Worm (Caenorhabditis elegans) whole organism, young adult: ENCODE data around the gene nhr-175.
A peak's percentile ranks its signal among the peaks of the same experiment; 100 is the strongest.

Source experiments
- B0336.3 ChIP-seq: fragments of 200-800 bp; sonication (Bioruptor generic); IDR thresholded peaks from 2 replicates; pipeline ENCODE4 v1.3.6; 2022; ENCODE audit warnings: missing genetic modification characterization, missing compliant biosample characterization
- F22D6.2 ChIP-seq: sonication (generic microtip); optimal IDR thresholded peaks from 2 replicates; lab custom pipeline; 2016; ENCODE audit warnings: mild to moderate bottlenecking, missing genetic modification characterization, missing compliant biosample characterization
- K11D2.4 ChIP-seq: fragments of 200-800 bp; sonication (Bioruptor generic); IDR thresholded peaks from 2 replicates; pipeline ENCODE4 v1.3.6; 2022; ENCODE audit warnings: missing genetic modification reagents, missing genetic modification characterization, missing compliant biosample characterization
- K12H6.12 ChIP-seq: fragments of 200-800 bp; sonication (Bioruptor generic); optimal IDR thresholded peaks from 2 replicates; lab custom pipeline; 2018; ENCODE audit warnings: mild to moderate bottlenecking, missing genetic modification characterization, missing compliant biosample characterization
- T07F8.4 ChIP-seq: sonication (generic microtip); optimal IDR thresholded peaks from 2 replicates; lab custom pipeline; 2016; ENCODE audit warnings: mild to moderate bottlenecking, missing genetic modification characterization, moderate library complexity, missing compliant biosample characterization
- Y67H2A.10 ChIP-seq: fragments of 200-800 bp; sonication (Bioruptor generic); conservative IDR thresholded peaks from 2 replicates; pipeline ENCODE4 v1.3.6; 2022; ENCODE audit warnings: missing genetic modification reagents, missing genetic modification characterization, missing compliant biosample characterization
- Y79H2A.3 ChIP-seq: fragments of 200-800 bp; sonication (Bioruptor generic); conservative IDR thresholded peaks from 2 replicates; pipeline ENCODE4 v1.3.6; 2022; ENCODE audit warnings: missing genetic modification reagents, missing genetic modification characterization, missing compliant biosample characterization
- ama-1 ChIP-seq, 3 experiments: fragments of 150-350 bp in 1 of 3; sonication (generic microtip) in 2 of 3; optimal IDR thresholded peaks; 2 replicates each; lab custom pipeline; 2014 to 2018; ENCODE audit warnings: missing biosample characterization in 2 of 3, missing genetic modification characterization in 2 of 3, missing genetic modification reagents in 2 of 3
- aptf-2 ChIP-seq: fragments of 200-800 bp; sonication (Bioruptor generic); conservative IDR thresholded peaks from 2 replicates; pipeline ENCODE4 v1.3.6; 2022; ENCODE audit warnings: missing genetic modification reagents, missing genetic modification characterization, missing compliant biosample characterization
- atf-7 ChIP-seq: sonication (generic microtip); optimal IDR thresholded peaks from 2 replicates; lab custom pipeline; 2017; ENCODE audit warnings: mild to moderate bottlenecking, missing genetic modification characterization, missing compliant biosample characterization
- attf-5 ChIP-seq: fragments of 200-800 bp; sonication (Bioruptor generic); optimal IDR thresholded peaks from 2 replicates; lab custom pipeline; 2018; ENCODE audit warnings: mild to moderate bottlenecking, missing genetic modification characterization, missing compliant biosample characterization
- bed-2 ChIP-seq: fragments of 200-800 bp; sonication (Bioruptor generic); IDR thresholded peaks from 2 replicates; pipeline ENCODE4 v1.3.6; 2022; ENCODE audit warnings: missing genetic modification reagents, missing genetic modification characterization, missing compliant biosample characterization
- ccch-3 ChIP-seq: fragments of 200-800 bp; sonication (Bioruptor generic); optimal IDR thresholded peaks from 2 replicates; lab custom pipeline; 2018; ENCODE audit warnings: mild to moderate bottlenecking, missing genetic modification characterization, missing compliant biosample characterization
- cebp-1 ChIP-seq, 2 experiments: fragments of 200-800 bp in 1 of 2; sonication (Bioruptor generic) in 1 of 2; sonication (generic microtip) in 1 of 2; IDR thresholded peaks in 1 of 2; optimal IDR thresholded peaks in 1 of 2; 2 replicates each; pipeline versions ENCODE4 v1.3.6 to Lab custom; 2017 to 2022; ENCODE audit warnings: missing compliant biosample characterization in 2 of 2, missing genetic modification characterization in 2 of 2, mild to moderate bottlenecking in 1 of 2, missing genetic modification reagents in 1 of 2, moderate library complexity in 1 of 2
- ceh-27 ChIP-seq: fragments of 200-800 bp; sonication (Bioruptor generic); optimal IDR thresholded peaks from 2 replicates; lab custom pipeline; 2018; ENCODE audit warnings: mild to moderate bottlenecking, missing genetic modification characterization, moderate library complexity, missing compliant biosample characterization
- ceh-40 ChIP-seq: fragments of 200-800 bp; sonication (Bioruptor generic); IDR thresholded peaks from 2 replicates; pipeline ENCODE4 v1.3.6; 2022; ENCODE audit warnings: missing genetic modification characterization, missing compliant biosample characterization
- chd-7 ChIP-seq: sonication (generic microtip); optimal IDR thresholded peaks from 2 replicates; lab custom pipeline; 2016; ENCODE audit warnings: mild to moderate bottlenecking, missing genetic modification characterization, moderate library complexity, missing compliant biosample characterization
- dpl-1 ChIP-seq: fragments of 150-350 bp; optimal IDR thresholded peaks from 2 replicates; lab custom pipeline; 2014; ENCODE audit warnings: missing biosample characterization, missing genetic modification reagents, missing genetic modification characterization
- egl-44 ChIP-seq: fragments of 200-800 bp; sonication (Bioruptor generic); IDR thresholded peaks from 2 replicates; pipeline ENCODE4 v1.3.6; 2022; ENCODE audit warnings: missing genetic modification reagents, missing genetic modification characterization, missing compliant biosample characterization
- gei-17 ChIP-seq: fragments of 200-800 bp; sonication (Bioruptor generic); optimal IDR thresholded peaks from 2 replicates; lab custom pipeline; 2018; ENCODE audit warnings: mild to moderate bottlenecking, missing genetic modification characterization, missing compliant biosample characterization
- hmg-1.2 ChIP-seq: fragments of 200-800 bp; sonication (Bioruptor generic); IDR thresholded peaks from 2 replicates; pipeline ENCODE4 v1.3.6; 2022; ENCODE audit warnings: missing genetic modification reagents, missing genetic modification characterization, missing compliant biosample characterization
- lag-1 ChIP-seq: fragments of 200-800 bp; sonication (Bioruptor generic); IDR thresholded peaks from 2 replicates; pipeline ENCODE4 v1.3.6; 2022; ENCODE audit warnings: missing genetic modification reagents, missing genetic modification characterization, missing compliant biosample characterization
- let-526 ChIP-seq: fragments of 200-800 bp; sonication (Bioruptor generic); IDR thresholded peaks from 2 replicates; pipeline ENCODE4 v1.3.6; 2022; ENCODE audit warnings: missing genetic modification reagents, missing genetic modification characterization, missing compliant biosample characterization
- let-607 ChIP-seq, 2 experiments: fragments of 200-800 bp in 1 of 2; sonication (Bioruptor generic) in 1 of 2; sonication (generic microtip) in 1 of 2; optimal IDR thresholded peaks; 2 replicates each; lab custom pipeline; 2016 to 2018; ENCODE audit warnings: mild to moderate bottlenecking in 2 of 2, missing compliant biosample characterization in 2 of 2, missing genetic modification characterization in 2 of 2, moderate library complexity in 2 of 2, missing genotype in 1 of 2
- madf-3 ChIP-seq: fragments of 200-800 bp; sonication (Bioruptor generic); IDR thresholded peaks from 2 replicates; pipeline ENCODE4 v1.3.6; 2022; ENCODE audit warnings: missing genetic modification reagents, missing genetic modification characterization, missing compliant biosample characterization
- madf-8 ChIP-seq: fragments of 200-800 bp; sonication (Bioruptor generic); conservative IDR thresholded peaks from 2 replicates; pipeline ENCODE4 v1.3.6; 2022; ENCODE audit warnings: missing genetic modification reagents, missing genetic modification characterization, missing compliant biosample characterization
- mes-4 ChIP-seq: sonication (generic microtip); optimal IDR thresholded peaks from 2 replicates; lab custom pipeline; 2016; ENCODE audit warnings: missing genotype, missing genetic modification characterization, missing compliant biosample characterization
- mxl-1 ChIP-seq: sonication (generic microtip); optimal IDR thresholded peaks from 2 replicates; lab custom pipeline; 2016; ENCODE audit warnings: missing genetic modification characterization, missing compliant biosample characterization
- nfya-1 ChIP-seq: sonication (generic microtip); optimal IDR thresholded peaks from 2 replicates; lab custom pipeline; 2017; ENCODE audit warnings: antibody characterized with exemption, missing compliant biosample characterization, missing genetic modification characterization, borderline replicate concordance; ENCODE audit not compliant: insufficient read depth
- nfya-2 ChIP-seq: fragments of 200-800 bp; sonication (Bioruptor generic); IDR thresholded peaks from 2 replicates; pipeline ENCODE4 v1.3.6; 2022; ENCODE audit warnings: missing genetic modification reagents, missing genetic modification characterization, missing compliant biosample characterization
- nfyb-1 ChIP-seq: fragments of 200-800 bp; sonication (Bioruptor generic); IDR thresholded peaks from 2 replicates; pipeline ENCODE4 v1.3.6; 2022; ENCODE audit warnings: missing genetic modification reagents, missing genetic modification characterization, missing compliant biosample characterization
- nhr-120 ChIP-seq: fragments of 200-800 bp; sonication (Bioruptor generic); IDR thresholded peaks from 2 replicates; pipeline ENCODE4 v1.3.6; 2022; ENCODE audit warnings: missing genetic modification characterization, missing compliant biosample characterization
- nhr-80 ChIP-seq: sonication (generic microtip); optimal IDR thresholded peaks from 2 replicates; lab custom pipeline; 2016; ENCODE audit warnings: missing genetic modification characterization, missing compliant biosample characterization
- pbrm-1 ChIP-seq: fragments of 200-800 bp; sonication (Bioruptor generic); IDR thresholded peaks from 2 replicates; pipeline ENCODE4 v1.3.6; 2022; ENCODE audit warnings: missing genetic modification reagents, missing genetic modification characterization, missing compliant biosample characterization
- pha-4 ChIP-seq: fragments of 150-350 bp; sonication (generic microtip); optimal IDR thresholded peaks from 2 replicates; lab custom pipeline; 2014; ENCODE audit warnings: missing biosample characterization, missing genetic modification reagents, missing genetic modification characterization
- rcor-1 ChIP-seq: fragments of 200-800 bp; sonication (Bioruptor generic); IDR thresholded peaks from 2 replicates; pipeline ENCODE4 v1.3.6; 2022; ENCODE audit warnings: missing genetic modification reagents, missing genetic modification characterization, missing compliant biosample characterization
- snpc-1.3 ChIP-seq: sonication (generic microtip); optimal IDR thresholded peaks from 2 replicates; lab custom pipeline; 2017; ENCODE audit warnings: missing genetic modification characterization, mild to moderate bottlenecking, missing compliant biosample characterization, antibody characterized with exemption, moderate library complexity, missing genotype, missing genetic modification reagents; ENCODE audit not compliant: insufficient read depth
- somi-1 ChIP-seq: fragments of 200-800 bp; sonication (Bioruptor generic); optimal IDR thresholded peaks from 2 replicates; lab custom pipeline; 2018; ENCODE audit warnings: mild to moderate bottlenecking, missing genetic modification characterization, missing compliant biosample characterization
- tlf-1 ChIP-seq: fragments of 200-800 bp; sonication (Bioruptor generic); optimal IDR thresholded peaks from 2 replicates; lab custom pipeline; 2018; ENCODE audit warnings: mild to moderate bottlenecking, missing genetic modification characterization, missing compliant biosample characterization
- unc-62 ChIP-seq: fragments of 150-350 bp; optimal IDR thresholded peaks from 2 replicates; lab custom pipeline; 2014; ENCODE audit warnings: missing biosample characterization, missing genetic modification reagents, missing genetic modification characterization
- ztf-3 ChIP-seq: fragments of 200-800 bp; sonication (Bioruptor generic); optimal IDR thresholded peaks from 2 replicates; lab custom pipeline; 2018; ENCODE audit warnings: mild to moderate bottlenecking, missing genetic modification characterization, missing compliant biosample characterization

Gene nhr-175

DNA sequence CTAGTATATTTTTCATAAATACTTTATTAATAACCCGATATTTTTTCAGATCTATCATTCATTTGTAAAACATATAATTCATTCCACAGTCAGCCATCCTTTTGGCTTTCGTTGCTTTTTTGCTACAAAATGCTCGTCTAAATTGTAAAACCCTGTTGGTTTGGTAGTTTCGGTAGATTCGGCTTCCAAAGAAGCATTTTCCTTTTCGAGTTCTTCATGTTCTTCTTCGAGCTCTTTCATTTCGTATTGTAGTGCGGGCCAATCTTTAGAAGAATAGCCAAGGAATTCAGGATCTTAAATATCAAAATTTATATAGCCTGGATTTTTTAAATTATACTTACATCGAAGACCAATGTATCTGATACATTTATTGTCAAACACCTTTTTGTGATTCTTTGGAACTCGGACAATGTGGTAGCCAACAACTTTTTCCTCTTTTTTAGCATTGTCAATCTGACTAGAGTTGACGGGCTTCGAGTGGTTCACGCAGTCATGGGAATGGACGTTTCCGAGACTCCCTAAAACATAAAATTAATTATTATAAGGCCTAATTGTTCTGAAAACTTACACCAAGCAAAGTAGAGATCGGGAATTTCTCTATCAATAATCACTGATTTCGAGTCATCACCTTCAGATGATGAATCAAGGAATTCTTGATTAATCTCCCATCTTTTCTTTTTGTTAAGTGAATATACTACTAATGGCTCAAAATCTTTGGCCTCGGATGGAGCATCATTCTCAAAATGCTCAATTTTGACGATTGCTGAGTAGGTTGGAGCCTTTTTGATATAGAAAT lies 41.8 kb downstream of the nhr-175 start (continued):
- TF ChIP-seq nfyb-1 (GFP tag; lab: Robert Waterston, UW) (peak; percentile 64), chd-7 (tag; lab: Kevin White, UChicago) (peak; percentile 38), ama-1 (optimal IDR thresholded peaks at IDR 0.05; lab: Kevin White, UChicago) (peak; percentile 53), ama-1 (GFP tag; optimal IDR thresholded peaks at IDR 0.05; lab: Kevin White, UChicago) (no peak), K11D2.4 (peak; percentile 45), lag-1 (no peak), madf-8 (GFP tag; lab: Robert Waterston, UW) (no peak), madf-3 (GFP tag; lab: Robert Waterston, UW) (0 out of 2 replicates have a peak, but pooled peaks have one; percentile 27), ztf-3 (GFP tag; lab: Kevin White, UChicago) (peak; percentile 41), Y79H2A.3 (GFP tag; lab: Robert Waterston, UW) (peak; percentile 6; the same call in 1 of the 2 replicates), aptf-2 (GFP tag; lab: Robert Waterston, UW) (0 out of 2 replicates have a peak, but pooled peaks have one; percentile 5), dpl-1 (GFP tag; lab: Kevin White, UChicago) (no peak)

DNA sequence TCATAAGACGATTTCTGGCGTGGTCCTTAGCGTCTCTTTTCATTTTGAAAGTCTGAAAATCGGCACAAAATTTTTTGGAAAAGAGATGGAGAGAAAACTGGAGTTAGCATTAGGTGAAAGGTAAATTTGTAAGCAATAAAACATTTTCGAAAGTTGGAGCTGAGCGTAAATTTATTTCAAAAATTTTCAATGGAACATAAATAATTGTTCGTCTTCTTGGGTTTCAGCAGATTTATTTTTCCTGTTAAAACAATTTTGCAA lies 42.4 kb downstream of the nhr-175 start, which contains the start of gene C06B3.6:
TSS of gene C06B3.6 (minus strand) at position 52 of the 261 bp plus-strand sequence.
- TF ChIP-seq attf-5 (GFP tag; lab: Kevin White, UChicago) (no peak), aptf-2 (GFP tag; lab: Robert Waterston, UW) (0 out of 2 replicates have a peak, but pooled peaks have one; percentile 4), ama-1 (optimal IDR thresholded peaks at IDR 0.05; lab: Kevin White, UChicago) (peak; percentile 90), ama-1 (GFP tag; optimal IDR thresholded peaks at IDR 0.05; lab: Kevin White, UChicago) (no peak), pbrm-1 (GFP tag; lab: Robert Waterston, UW) (0 out of 2 replicates have a peak, but pooled peaks have one; percentile 5), B0336.3 (GFP tag; lab: Robert Waterston, UW) (0 out of 2 replicates have a peak, but pooled peaks have one; percentile 0)
- TF ChIP-seq, all 124 proteins: peak for 4

DNA sequence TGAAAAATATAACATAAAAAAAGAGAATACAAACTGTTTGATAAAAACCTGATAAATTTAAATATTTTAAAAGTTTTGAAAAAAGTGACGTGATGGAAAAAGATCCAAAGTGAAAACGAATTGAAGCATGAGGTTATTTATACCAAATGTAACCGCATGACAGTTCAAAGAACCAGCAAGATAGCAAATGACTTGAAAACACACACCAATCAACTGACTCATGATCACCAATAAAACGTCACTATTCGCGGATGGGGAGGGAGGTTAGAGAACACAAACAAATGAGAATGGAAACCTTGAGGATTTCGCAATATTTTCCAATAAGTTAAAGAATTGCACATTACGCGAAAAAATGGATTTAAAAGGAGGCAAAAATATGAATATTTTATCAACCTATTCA lies 42.9 kb downstream of the nhr-175 start, which contains the start of gene C06B3.7:
TSS of gene C06B3.7 (plus strand) at position 287 of the 400 bp plus-strand sequence.
- TF ChIP-seq cebp-1 (GFP tag; IDR thresholded peaks at IDR 0.05; lab: Robert Waterston, UW) (peak; percentile 98), cebp-1 (tag; optimal IDR thresholded peaks at IDR 0.05; lab: Kevin White, UChicago) (peak; percentile 99), mes-4 (tag; lab: Kevin White, UChicago) (no peak), ccch-3 (no peak), egl-44 (peak; percentile 37; the same call in 1 of the 2 replicates), ceh-40 (GFP tag; lab: Robert Waterston, UW) (no peak), nfya-2 (GFP tag; lab: Robert Waterston, UW) (no peak), F22D6.2 (no peak), snpc-1.3 (tag; lab: Kevin White, UChicago) (no peak), attf-5 (GFP tag; lab: Kevin White, UChicago) (peak; percentile 72), T07F8.4 (tag; lab: Kevin White, UChicago) (no peak), unc-62 (peak; percentile 62), K12H6.12 (peak; percentile 65), ztf-3 (GFP tag; lab: Kevin White, UChicago) (no peak), hmg-1.2 (GFP tag; lab: Robert Waterston, UW) (no peak; the same call in 1 of the 2 replicates), atf-7 (peak; percentile 96), let-607 (tag; optimal IDR thresholded peaks at IDR 0.05; lab: Kevin White, UChicago) (peak in 1 of 2 experiments; percentile 47), bed-2 (GFP tag; lab: Robert Waterston, UW) (no peak), gei-17 (GFP tag; lab: Kevin White, UChicago) (no peak), Y67H2A.10 (GFP tag; lab: Robert Waterston, UW) (no peak), tlf-1 (GFP tag; lab: Kevin White, UChicago) (peak; percentile 59), nhr-120 (GFP tag; lab: Robert Waterston, UW) (no peak), mxl-1 (tag; lab: Kevin White, UChicago) (no peak), let-526 (GFP tag; lab: Robert Waterston, UW) (peak; percentile 81), rcor-1 (GFP tag; lab: Robert Waterston, UW) (0 out of 2 replicates have a peak, but pooled peaks have one; percentile 8), pbrm-1 (GFP tag; lab: Robert Waterston, UW) (no peak), nfya-1 (tag; lab: Kevin White, UChicago) (no peak), nhr-80 (tag; lab: Kevin White, UChicago) (peak; percentile 83), pha-4 (tag; lab: Kevin White, UChicago) (peak; percentile 91), ceh-27 (GFP tag; lab: Kevin White, UChicago) (peak; percentile 4), somi-1 (GFP tag; lab: Kevin White, UChicago) (peak; percentile 53)
